Worm (Caenorhabditis elegans): Measurements from ENCODE around the gene math-4.

The math-4 gene

DNA sequence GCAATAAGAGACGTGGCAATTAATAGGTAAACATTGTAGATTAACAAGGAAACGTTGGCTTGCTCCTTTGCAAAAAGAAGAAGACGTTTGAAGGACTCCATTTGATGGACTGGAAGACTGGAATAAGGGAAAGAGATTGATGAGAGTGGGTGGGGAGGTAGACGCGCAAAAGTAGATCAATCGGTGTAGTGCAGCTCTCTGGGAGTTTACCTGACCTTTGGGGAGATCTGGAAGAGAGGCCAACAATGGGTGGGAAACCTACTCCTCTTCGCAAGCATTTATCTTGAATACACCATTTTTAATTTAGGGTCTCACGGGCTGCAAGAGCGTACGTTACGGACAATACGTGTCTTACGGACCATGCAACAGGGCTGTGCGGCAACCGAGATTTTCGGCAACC lies 24.0 kb upstream of the math-4 start, which contains the start of gene C08F1.12:
TSS of gene C08F1.12 (minus strand) at position 101 of the 400 bp plus-strand sequence.
- TF ChIP-seq T26A5.8 (tag; optimal IDR thresholded peaks at IDR 0.05) (no peak), nfya-1 (tag; optimal IDR thresholded peaks at IDR 0.05; ENCODE audit: borderline replicate concordance, insufficient read depth) (no peak), ztf-22 (GFP tag; optimal IDR thresholded peaks at IDR 0.05) (no peak), rec-8 (tag; optimal IDR thresholded peaks at IDR 0.05) (no peak), bed-2 (GFP tag; IDR thresholded peaks at IDR 0.05) (no peak), F57A8.1 (GFP tag; optimal IDR thresholded peaks at IDR 0.05) (no peak), ceh-27 (GFP tag; optimal IDR thresholded peaks at IDR 0.05) (no peak), attf-3 (GFP tag; conservative IDR thresholded peaks at IDR 0.05) (no peak), F49E8.2 (tag; optimal IDR thresholded peaks at IDR 0.05; ENCODE audit: insufficient read depth) (no peak), mxl-1 (tag; optimal IDR thresholded peaks at IDR 0.05) (no peak), ceh-100 (GFP tag; IDR thresholded peaks at IDR 0.05) (no peak), Y53G8AR.9 (GFP tag; conservative IDR thresholded peaks at IDR 0.05) (no peak), attf-6 (GFP tag; IDR thresholded peaks at IDR 0.05) (no peak), chd-7 (tag; optimal IDR thresholded peaks at IDR 0.05) (no peak), ceh-91 (GFP tag; IDR thresholded peaks at IDR 0.05) (no peak), dpff-1 (tag; optimal IDR thresholded peaks at IDR 0.05) (no peak), lin-40 (tag; optimal IDR thresholded peaks at IDR 0.05) (no peak), ztf-25 (GFP tag; IDR thresholded peaks at IDR 0.05) (no peak), hlh-12 (tag; optimal IDR thresholded peaks at IDR 0.05) (no peak), aptf-2 (GFP tag; conservative IDR thresholded peaks at IDR 0.05) (no peak)

DNA sequence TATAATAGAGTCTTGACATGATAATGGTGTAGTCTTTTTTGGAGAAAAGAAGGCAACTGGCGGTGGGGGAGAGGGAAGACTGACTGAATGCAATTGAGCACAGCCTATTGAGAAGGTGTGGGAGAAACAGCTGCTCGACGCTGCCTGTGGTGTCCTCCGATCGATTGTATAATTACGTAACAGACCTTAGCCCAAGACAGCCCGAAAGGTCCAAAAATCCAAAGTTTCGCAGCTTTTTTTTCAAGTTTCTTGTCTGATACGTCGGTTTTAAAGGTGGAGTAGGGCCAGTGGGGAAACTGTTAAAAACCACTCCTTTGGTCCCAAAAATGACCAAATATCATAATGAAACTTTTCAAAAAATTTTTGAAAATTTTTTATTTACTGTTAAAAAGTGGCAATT lies 5.7 kb upstream of the math-4 start, which contains the start of the genes C08F1.6 and fbxb-13:
TSS of gene C08F1.6 (minus strand) at position 101 of the 400 bp plus-strand sequence.
TSS of gene fbxb-13 (plus strand) at position 191 of the 400 bp plus-strand sequence.
- no peak for TF ChIP-seq cebp-2 (GFP tag; IDR thresholded peaks at IDR 0.05)
- no peak for TF ChIP-seq ceh-100 (GFP tag; IDR thresholded peaks at IDR 0.05)
- no peak for TF ChIP-seq lsl-1 (GFP tag; optimal IDR thresholded peaks at IDR 0.05)
- TF ChIP-seq snpc-1.3 (tag; optimal IDR thresholded peaks at IDR 0.05; ENCODE audit: insufficient read depth) = no peak
- TF ChIP-seq F23B12.7 (tag; optimal IDR thresholded peaks at IDR 0.05; ENCODE audit: insufficient read depth) = no peak
- TF ChIP-seq Y95B8A.8 (GFP tag; IDR thresholded peaks at IDR 0.05) = no peak

ce11 chrII:1787208-1787607 lies 4.8 kb upstream of the math-4 start:
- TF ChIP-seq Y53G8AR.9 (GFP tag; conservative IDR thresholded peaks at IDR 0.05) = no peak
- no peak for TF ChIP-seq sea-2 (GFP tag; IDR thresholded peaks at IDR 0.05)
- no peak for TF ChIP-seq nfya-1 (tag; optimal IDR thresholded peaks at IDR 0.05; ENCODE audit: borderline replicate concordance, insufficient read depth)
- no peak for TF ChIP-seq madf-3 (GFP tag; IDR thresholded peaks at IDR 0.05)
- TF ChIP-seq lin-26 (GFP tag; IDR thresholded peaks at IDR 0.05) = no peak
- no peak for TF ChIP-seq ztf-28 (GFP tag; IDR thresholded peaks at IDR 0.05)
- no peak for TF ChIP-seq tbx-9 (tag; optimal IDR thresholded peaks at IDR 0.05; ENCODE audit: borderline replicate concordance)
- TF ChIP-seq ZK185.1 (tag; optimal IDR thresholded peaks at IDR 0.05; ENCODE audit: poor library complexity, severe bottlenecking) = no peak
- no peak for TF ChIP-seq egrh-3 (GFP tag; IDR thresholded peaks at IDR 0.05)
- no peak for TF ChIP-seq cebp-1 (GFP tag; IDR thresholded peaks at IDR 0.05)
- TF ChIP-seq cebp-1 (tag; optimal IDR thresholded peaks at IDR 0.05) = no peak
- TF ChIP-seq F49E8.2 (tag; optimal IDR thresholded peaks at IDR 0.05; ENCODE audit: insufficient read depth) = no peak
- TF ChIP-seq Y95B8A.8 (GFP tag; IDR thresholded peaks at IDR 0.05) = no peak
- no peak for TF ChIP-seq ztf-25 (GFP tag; IDR thresholded peaks at IDR 0.05)
- no peak for TF ChIP-seq madf-6 (GFP tag; IDR thresholded peaks at IDR 0.05)
- TF ChIP-seq aptf-3 (GFP tag; IDR thresholded peaks at IDR 0.05) = no peak
- TF ChIP-seq Y53F4B.3 (GFP tag; IDR thresholded peaks at IDR 0.05) = no peak
- TF ChIP-seq attf-3 (GFP tag; conservative IDR thresholded peaks at IDR 0.05) = no peak
- no peak for TF ChIP-seq T26A5.8 (tag; optimal IDR thresholded peaks at IDR 0.05)
- TF ChIP-seq ztf-3 (GFP tag; optimal IDR thresholded peaks at IDR 0.05) = no peak
- TF ChIP-seq madf-10 (tag; optimal IDR thresholded peaks at IDR 0.05) = no peak

All from whole organism, young adult.